Worm (Caenorhabditis elegans): ENCODE results near the gene unc-62.

ce11 chrV:4510351-4510750 lies 13.1 kb downstream of the unc-62 start:
- TF ChIP-seq ZK546.5 (tag; optimal IDR thresholded peaks at IDR 0.05) (no peak), nhr-237 (tag; optimal IDR thresholded peaks at IDR 0.05) (no peak), unc-62 (GFP tag; optimal IDR thresholded peaks at IDR 0.05) (no peak)

Measured in whole organism, L2 larva.